Fruit fly (Drosophila melanogaster) Kc167 (cell line): ENCODE results near the gene Tcs5.

Experiments
- Myc ChIP-seq: fragments of >200 bp; optimal IDR thresholded peaks from 2 replicates; lab custom pipeline; 2017; ENCODE audit warnings: missing external identifiers
- Sin3A ChIP-seq: fragments of >200 bp; optimal IDR thresholded peaks from 2 replicates; lab custom pipeline; 2018; ENCODE audit warnings: missing external identifiers
- h ChIP-seq: fragments of >200 bp; optimal IDR thresholded peaks from 3 replicates; lab custom pipeline; 2018; ENCODE audit warnings: missing external identifiers
- insv ChIP-seq: fragments of >200 bp; optimal IDR thresholded peaks from 3 replicates; lab custom pipeline; 2018; ENCODE audit warnings: missing external identifiers
- psq ChIP-seq: fragments of >200 bp; optimal IDR thresholded peaks from 2 replicates; lab custom pipeline; 2017; ENCODE audit warnings: missing external identifiers
- ttk ChIP-seq: sonication (Bioruptor generic); optimal IDR thresholded peaks from 2 replicates; lab custom pipeline; 2017; ENCODE audit warnings: missing external identifiers

- TF ChIP-seq psq (lab: Kevin White, UChicago): no peak
- TF ChIP-seq Sin3A (lab: Kevin White, UChicago): no peak
- TF ChIP-seq ttk (lab: Kevin White, UChicago): no peak
- TF ChIP-seq Myc: no peak
- TF ChIP-seq insv (lab: Kevin White, UChicago): no peak
- no peak for TF ChIP-seq h (lab: Kevin White, UChicago)
These were observed 41.0 kb upstream of the Tcs5 start for dm6 chr3L:5180179-5180578.
